Fruit fly (Drosophila melanogaster) whole organism, pupa: ENCODE results near the gene CG11741.

Source experiments
- CG10348 ChIP-seq: fragments of 200-800 bp; sonication (Bioruptor generic); IDR thresholded peaks from 2 replicates; pipeline ENCODE4 v1.3.6; 2022; ENCODE audit warnings: missing biosample characterization, missing genetic modification characterization
- CG12605 ChIP-seq: fragments of 200-800 bp; sonication (Bioruptor generic); IDR thresholded peaks from 2 replicates; pipeline ENCODE4 v1.3.6; 2022; ENCODE audit warnings: missing biosample characterization, missing genetic modification characterization
- CG13204 ChIP-seq: fragments of 200-800 bp; sonication (Bioruptor generic); optimal IDR thresholded peaks from 2 replicates; lab custom pipeline; 2018; ENCODE audit warnings: missing biosample characterization, mild to moderate bottlenecking, missing genetic modification characterization, moderate library complexity
- CG14655 ChIP-seq: fragments of 200-800 bp; sonication (Bioruptor generic); optimal IDR thresholded peaks from 3 replicates; lab custom pipeline; 2017; ENCODE audit warnings: mild to moderate bottlenecking, missing biosample characterization, missing genetic modification reagents, missing genetic modification characterization
- CG15710 ChIP-seq: fragments of 200-800 bp; sonication (Bioruptor generic); optimal IDR thresholded peaks from 2 replicates; lab custom pipeline; 2018; ENCODE audit warnings: missing biosample characterization, mild to moderate bottlenecking, missing genetic modification characterization, moderate library complexity
- CG17806 ChIP-seq: fragments of 200-800 bp; sonication (Bioruptor generic); optimal IDR thresholded peaks from 2 replicates; lab custom pipeline; 2018; ENCODE audit warnings: missing biosample characterization, mild to moderate bottlenecking, missing genetic modification characterization, moderate library complexity
- CG32121 ChIP-seq: fragments of 200-800 bp; sonication (Bioruptor generic); IDR thresholded peaks from 2 replicates; pipeline ENCODE4 v1.3.6; 2022; ENCODE audit warnings: missing biosample characterization, missing genetic modification characterization
- CG34367 ChIP-seq: fragments of 200-800 bp; sonication (Bioruptor generic); optimal IDR thresholded peaks from 2 replicates; lab custom pipeline; 2018; ENCODE audit warnings: missing biosample characterization, mild to moderate bottlenecking, missing genetic modification characterization
- CG4496 ChIP-seq: fragments of 200-800 bp; sonication (Bioruptor generic); IDR thresholded peaks from 3 replicates; pipeline ENCODE4 v1.3.6; 2022; ENCODE audit warnings: missing biosample characterization, missing genetic modification characterization
- CG8159 ChIP-seq: fragments of 200-800 bp; sonication (Bioruptor generic); optimal IDR thresholded peaks from 3 replicates; lab custom pipeline; 2018; ENCODE audit warnings: missing biosample characterization, mild to moderate bottlenecking, missing genetic modification characterization, moderate library complexity
- CG8301 ChIP-seq: fragments of 200-800 bp; sonication (Bioruptor generic); optimal IDR thresholded peaks from 2 replicates; lab custom pipeline; 2018; ENCODE audit warnings: missing biosample characterization, mild to moderate bottlenecking, missing genetic modification characterization
- CG9948 ChIP-seq: fragments of 200-800 bp; sonication (Bioruptor generic); optimal IDR thresholded peaks from 2 replicates; lab custom pipeline; 2018; ENCODE audit warnings: missing biosample characterization, mild to moderate bottlenecking, missing genetic modification characterization, moderate library complexity
- D1 ChIP-seq: fragments of 200-800 bp; sonication (Bioruptor generic); optimal IDR thresholded peaks from 2 replicates; lab custom pipeline; 2018; ENCODE audit warnings: missing biosample characterization, mild to moderate bottlenecking, missing genetic modification characterization, moderate library complexity
- EcR ChIP-seq: fragments of 200-800 bp; sonication (Bioruptor generic); optimal IDR thresholded peaks from 3 replicates; lab custom pipeline; 2019; ENCODE audit warnings: missing biosample characterization, missing genetic modification characterization, mild to moderate bottlenecking, moderate library complexity, missing genetic modification reagents
- Ets98B ChIP-seq: fragments of 200-800 bp; sonication (Bioruptor generic); IDR thresholded peaks from 2 replicates; pipeline ENCODE4 v1.3.6; 2022; ENCODE audit warnings: missing biosample characterization, missing genetic modification characterization
- Pif1A ChIP-seq: fragments of 200-800 bp; sonication (Bioruptor generic); optimal IDR thresholded peaks from 3 replicates; lab custom pipeline; 2016; ENCODE audit warnings: missing biosample characterization, missing genetic modification characterization
- Pif1B ChIP-seq: fragments of 200-800 bp; sonication (Bioruptor generic); optimal IDR thresholded peaks from 3 replicates; lab custom pipeline; 2016; ENCODE audit warnings: missing biosample characterization, missing genetic modification characterization
- Snoo ChIP-seq: fragments of 200-800 bp; sonication (Bioruptor generic); optimal IDR thresholded peaks from 3 replicates; lab custom pipeline; 2017; ENCODE audit warnings: missing biosample characterization, mild to moderate bottlenecking, missing genetic modification characterization, inconsistent platforms
- fd96Ca ChIP-seq: fragments of 200-800 bp; sonication (Bioruptor generic); IDR thresholded peaks from 3 replicates; pipeline ENCODE4 v1.3.6; 2022; ENCODE audit warnings: missing biosample characterization, missing genetic modification characterization
- gl ChIP-seq: fragments of 200-800 bp; sonication (Bioruptor generic); optimal IDR thresholded peaks from 2 replicates; lab custom pipeline; 2018; ENCODE audit warnings: missing biosample characterization, mild to moderate bottlenecking, missing genetic modification characterization
- rn ChIP-seq: fragments of 200-800 bp; sonication (Bioruptor generic); IDR thresholded peaks from 2 replicates; pipeline ENCODE4 v1.3.6; 2022; ENCODE audit warnings: missing biosample characterization, missing genetic modification characterization

Gene CG11741

DNA sequence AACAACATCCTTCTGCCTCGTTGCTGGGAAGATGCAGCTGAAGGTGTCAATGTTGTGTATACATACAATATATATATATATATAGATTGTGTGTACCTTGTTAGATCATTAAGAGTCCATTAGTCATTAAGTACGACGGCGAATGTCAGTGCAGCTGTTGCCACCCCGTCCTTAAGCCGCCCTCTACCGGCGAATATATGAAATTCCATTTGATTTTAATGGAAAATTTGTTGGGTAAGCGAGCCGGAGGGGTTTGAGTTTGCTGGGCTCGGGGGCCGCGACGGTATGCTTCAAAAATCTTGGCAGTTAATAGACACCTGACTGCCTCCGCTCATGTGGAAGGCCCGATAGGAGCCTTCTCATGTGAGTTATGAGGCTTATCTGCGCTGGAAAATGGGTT is 44.1 kb downstream of the CG11741 start:
- no peak for TF ChIP-seq rn (GFP tag; lab: Robert Waterston, UW)
- TF ChIP-seq, all 21 proteins: peak for 0

DNA sequence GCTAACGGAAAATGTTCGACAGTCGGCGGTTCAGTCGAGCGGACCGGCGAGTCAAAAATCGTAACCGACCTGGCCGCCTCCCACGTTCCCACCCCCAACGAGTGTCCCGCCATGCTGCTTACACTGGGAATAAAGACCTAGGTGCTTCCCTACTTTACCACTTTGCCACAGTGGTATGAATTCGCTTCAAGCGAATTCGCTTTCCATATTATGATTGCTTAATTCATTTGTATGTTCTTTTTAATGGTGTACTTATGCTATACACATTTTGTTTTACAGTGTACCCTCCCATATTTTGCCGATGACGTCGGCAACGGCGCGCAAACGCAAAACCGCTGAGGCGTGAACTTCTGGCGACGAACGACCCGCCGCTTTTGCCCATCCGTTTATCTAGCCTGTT is 45.8 kb downstream of the CG11741 start:
- peak; percentile 43 for TF ChIP-seq CG8159 (tag; lab: Kevin White, UChicago)
- TF ChIP-seq rn (GFP tag; lab: Robert Waterston, UW), result no peak
- TF ChIP-seq Pif1B (GFP tag; lab: Kevin White, UChicago), result no peak
- peak; percentile 64; the same call in 2 of the 3 replicates for TF ChIP-seq CG4496 (GFP tag; lab: Robert Waterston, UW)
- no peak for TF ChIP-seq CG34367 (tag; lab: Kevin White, UChicago)
- no peak for TF ChIP-seq CG10348 (GFP tag; lab: Robert Waterston, UW)
- 0 out of 2 replicates have a peak, but pooled peaks have one; percentile 11 for TF ChIP-seq CG32121 (GFP tag; lab: Robert Waterston, UW)
- no peak for TF ChIP-seq EcR (GFP tag; lab: Kevin White, UChicago)
- no peak for TF ChIP-seq gl (tag; lab: Kevin White, UChicago)
- TF ChIP-seq CG17806 (tag; lab: Kevin White, UChicago), result peak; percentile 17
- TF ChIP-seq Snoo (tag; lab: Kevin White, UChicago), result no peak
- TF ChIP-seq CG12605 (GFP tag; lab: Robert Waterston, UW), result no peak
- TF ChIP-seq fd96Ca (GFP tag; lab: Robert Waterston, UW), result peak; percentile 50; the same call in 2 of the 3 replicates
- peak; percentile 20 for TF ChIP-seq CG8301 (tag; lab: Kevin White, UChicago)
- TF ChIP-seq D1 (tag; lab: Kevin White, UChicago), result no peak
- TF ChIP-seq CG14655 (GFP tag; lab: Kevin White, UChicago), result peak; percentile 42
- TF ChIP-seq CG15710 (tag; lab: Kevin White, UChicago), result peak; percentile 30
- TF ChIP-seq CG9948 (tag; lab: Kevin White, UChicago), result peak; percentile 19
- no peak for TF ChIP-seq Pif1A
- TF ChIP-seq CG13204 (GFP tag; lab: Kevin White, UChicago), result peak; percentile 1
- TF ChIP-seq Ets98B (GFP tag; lab: Robert Waterston, UW), result no peak
